Fruit fly (Drosophila melanogaster) whole organism, embryonic: ENCODE data around the gene CG1161.

Experiments
- Asciz ChIP-seq: fragments of 200-800 bp; sonication (Bioruptor generic); optimal IDR thresholded peaks from 2 replicates; lab custom pipeline; 2017; ENCODE audit warnings: missing biosample characterization, mild to moderate bottlenecking, missing genetic modification characterization, missing genetic modification reagents
- CG12071 ChIP-seq: fragments of 200-800 bp; sonication (Bioruptor generic); optimal IDR thresholded peaks from 3 replicates; lab custom pipeline; 2018; ENCODE audit warnings: missing biosample characterization, mild to moderate bottlenecking, missing genetic modification characterization
- CG4404 ChIP-seq: fragments of 200-800 bp; sonication (Bioruptor generic); IDR thresholded peaks from 2 replicates; pipeline ENCODE4 v1.3.6; 2022; ENCODE audit warnings: missing biosample characterization, missing genetic modification characterization
- CG4617 ChIP-seq: fragments of 200-800 bp; sonication (Bioruptor generic); optimal IDR thresholded peaks from 3 replicates; lab custom pipeline; 2016; ENCODE audit warnings: missing biosample characterization, missing genetic modification characterization, borderline replicate concordance
- CG8388 ChIP-seq: fragments of 200-800 bp; sonication (Bioruptor generic); optimal IDR thresholded peaks from 2 replicates; lab custom pipeline; 2019; ENCODE audit warnings: missing biosample characterization, mild to moderate bottlenecking, missing genetic modification characterization, moderate library complexity
- Deaf1 ChIP-seq: fragments of 200-800 bp; optimal IDR thresholded peaks from 3 replicates; lab custom pipeline; 2019; ENCODE audit warnings: missing biosample characterization, mild to moderate bottlenecking, missing genetic modification characterization, moderate library complexity
- Fer1 ChIP-seq: fragments of 200-800 bp; sonication (Bioruptor generic); optimal IDR thresholded peaks from 2 replicates; lab custom pipeline; 2017; ENCODE audit warnings: missing biosample characterization, mild to moderate bottlenecking, missing genetic modification characterization
- Neu2 ChIP-seq: fragments of 200-800 bp; sonication (Bioruptor generic); optimal IDR thresholded peaks from 3 replicates; lab custom pipeline; 2016; ENCODE audit warnings: missing biosample characterization, missing genetic modification characterization, borderline replicate concordance
- NfI ChIP-seq: fragments of 200-800 bp; sonication (Bioruptor generic); optimal IDR thresholded peaks from 3 replicates; lab custom pipeline; 2018; ENCODE audit warnings: missing biosample characterization, mild to moderate bottlenecking, missing genetic modification characterization, moderate library complexity
- ash1 ChIP-seq: fragments of 200-800 bp; sonication (Bioruptor generic); optimal IDR thresholded peaks from 2 replicates; lab custom pipeline; 2018; ENCODE audit warnings: missing biosample characterization, mild to moderate bottlenecking, missing genetic modification characterization
- dmrt11E ChIP-seq: fragments of 200-800 bp; sonication (Bioruptor generic); optimal IDR thresholded peaks from 3 replicates; lab custom pipeline; 2018; ENCODE audit warnings: missing biosample characterization, mild to moderate bottlenecking, missing genetic modification characterization, moderate library complexity
- kni ChIP-seq: fragments of 200-800 bp; sonication (Bioruptor generic); optimal IDR thresholded peaks from 3 replicates; lab custom pipeline; 2017; ENCODE audit warnings: mild to moderate bottlenecking, missing biosample characterization, missing genetic modification reagents, missing genetic modification characterization
- otp ChIP-seq: fragments of 200-800 bp; sonication (Bioruptor generic); IDR thresholded peaks from 3 replicates; pipeline ENCODE4, ENCODE4 v1.3.6; 2022; ENCODE audit warnings: missing biosample characterization, missing genetic modification characterization
- pros ChIP-seq: fragments of 200-800 bp; sonication (Bioruptor generic); optimal IDR thresholded peaks from 3 replicates; lab custom pipeline; 2019; ENCODE audit warnings: missing biosample characterization, mild to moderate bottlenecking, missing genetic modification characterization, moderate library complexity
- sim ChIP-seq: fragments of 200-800 bp; sonication (Bioruptor generic); IDR thresholded peaks from 2 replicates; pipeline ENCODE4 v1.3.6; 2022; ENCODE audit warnings: missing biosample characterization, missing genetic modification characterization
- slbo ChIP-seq: fragments of 200-800 bp; sonication (Bioruptor generic); IDR thresholded peaks from 2 replicates; pipeline ENCODE4 v1.3.6; 2022; ENCODE audit warnings: missing biosample characterization, missing genetic modification characterization
- wor ChIP-seq: fragments of 200-800 bp; sonication (Bioruptor generic); IDR thresholded peaks from 2 replicates; pipeline ENCODE4 v1.3.6; 2022; ENCODE audit warnings: missing biosample characterization, missing genetic modification characterization

Gene CG1161

dm6 chr3R:5403963-5404362 is 49.1 kb downstream of the CG1161 start, which contains the start of gene CG2663 (continued):
- TF ChIP-seq Asciz = no peak
- no peak for TF ChIP-seq CG4617 (GFP tag; lab: Kevin White, UChicago)
- TF ChIP-seq sim (GFP tag; lab: Robert Waterston, UW) = no peak
- TF ChIP-seq ash1 (GFP tag; lab: Kevin White, UChicago) = no peak
- TF ChIP-seq otp (GFP tag; lab: Robert Waterston, UW) = no peak
- peak; percentile 10 for TF ChIP-seq Neu2
- no peak for TF ChIP-seq dmrt11E (tag; lab: Kevin White, UChicago)
- TF ChIP-seq CG4404 (GFP tag; lab: Robert Waterston, UW) = no peak
- no peak for TF ChIP-seq CG8388 (GFP tag; lab: Kevin White, UChicago)
- no peak for TF ChIP-seq NfI (GFP tag; lab: Kevin White, UChicago)
- no peak for TF ChIP-seq CG12071
- peak; percentile 4 for TF ChIP-seq pros (GFP tag; lab: Kevin White, UChicago)
- TF ChIP-seq slbo (GFP tag; lab: Robert Waterston, UW) = no peak
- no peak for TF ChIP-seq wor
- TF ChIP-seq kni = peak; percentile 0
- TF ChIP-seq Deaf1 (tag; lab: Kevin White, UChicago) = peak; percentile 92
- no peak for TF ChIP-seq Fer1 (GFP tag; lab: Kevin White, UChicago)
